Fruit fly (Drosophila melanogaster): ENCODE measurements around the gene CG17325.
A peak's percentile ranks its signal among the peaks of the same experiment; 100 is the strongest.

Gene CG17325

dm6 chr2L:18823243-18823803, 10.9 kb downstream of the CG17325 start, which contains the start of gene Ugt36D1:
Ugt36D1 (plus strand) TSS chr2L:18823548.
- TF ChIP-seq CG8478 (optimal IDR thresholded peaks at IDR 0.05) (no peak), CTCF (optimal IDR thresholded peaks at IDR 0.05) (no peak)

dm6 chr2L:18826496-18827008, 14.1 kb downstream of the CG17325 start, which contains the start of gene Ugt36E1:
Ugt36E1 (plus strand) TSS chr2L:18826770.
- TF ChIP-seq CTCF (optimal IDR thresholded peaks at IDR 0.05), result no peak
- TF ChIP-seq CG8478 (optimal IDR thresholded peaks at IDR 0.05), result no peak

- TF ChIP-seq CG8478 (optimal IDR thresholded peaks at IDR 0.05), result no peak
- TF ChIP-seq CTCF (optimal IDR thresholded peaks at IDR 0.05), result no peak
Measured at dm6 chr2L:18830587-18831528, 18.4 kb downstream of the CG17325 start, which contains the start of the genes CG17597 and ScpX. CG17597 (minus strand) TSS chr2L:18831153. ScpX (plus strand) TSS chr2L:18831229.

- TF ChIP-seq CG8478 (optimal IDR thresholded peaks at IDR 0.05) (no peak), CTCF (optimal IDR thresholded peaks at IDR 0.05) (no peak)
Measured at dm6 chr2L:18834525-18834924, 22.1 kb downstream of the CG17325 start.

- peak; percentile 99 for TF ChIP-seq CTCF (optimal IDR thresholded peaks at IDR 0.05)
- TF ChIP-seq CG8478 (optimal IDR thresholded peaks at IDR 0.05), result no peak
Measured at dm6 chr2L:18839143-18839872, 26.9 kb downstream of the CG17325 start, which contains the start of gene CG10600. CG10600 (minus strand) TSS chr2L:18839679.

dm6 chr2L:18841210-18841609, 28.8 kb downstream of the CG17325 start, which contains the start of gene CG31752:
CG31752 (minus strand) TSS chr2L:18841310.
- TF ChIP-seq CG8478 (optimal IDR thresholded peaks at IDR 0.05) (no peak), CTCF (optimal IDR thresholded peaks at IDR 0.05) (no peak)

dm6 chr2L:18843560-18843959, 31.1 kb downstream of the CG17325 start:
- TF ChIP-seq CTCF (optimal IDR thresholded peaks at IDR 0.05), result no peak
- TF ChIP-seq CG8478 (optimal IDR thresholded peaks at IDR 0.05), result no peak

- TF ChIP-seq CTCF (optimal IDR thresholded peaks at IDR 0.05) (no peak), CG8478 (optimal IDR thresholded peaks at IDR 0.05) (no peak)
Measured at dm6 chr2L:18844479-18844878, 32.0 kb downstream of the CG17325 start, which contains the start of gene CG33120. CG33120 (minus strand) TSS chr2L:18844579.

- TF ChIP-seq CG8478 (optimal IDR thresholded peaks at IDR 0.05) (no peak), CTCF (optimal IDR thresholded peaks at IDR 0.05) (no peak)
Measured at dm6 chr2L:18844917-18845509, 32.6 kb downstream of the CG17325 start, which contains the start of gene CG17321. CG17321 (plus strand) TSS chr2L:18845184.

- TF ChIP-seq CG8478 (optimal IDR thresholded peaks at IDR 0.05) (no peak), CTCF (optimal IDR thresholded peaks at IDR 0.05) (no peak)
Measured at dm6 chr2L:18846175-18846574, 33.7 kb downstream of the CG17325 start.

- TF ChIP-seq CG8478 (optimal IDR thresholded peaks at IDR 0.05) (no peak), CTCF (optimal IDR thresholded peaks at IDR 0.05) (no peak)
Measured at dm6 chr2L:18846843-18847242, 34.4 kb downstream of the CG17325 start.

- TF ChIP-seq CG8478 (optimal IDR thresholded peaks at IDR 0.05), result no peak
- TF ChIP-seq CTCF (optimal IDR thresholded peaks at IDR 0.05), result no peak
Measured at dm6 chr2L:18852249-18852648, 39.8 kb downstream of the CG17325 start.

dm6 chr2L:18857635-18858059, 45.2 kb downstream of the CG17325 start:
- TF ChIP-seq CG8478 (optimal IDR thresholded peaks at IDR 0.05), result no peak
- TF ChIP-seq CTCF (optimal IDR thresholded peaks at IDR 0.05), result no peak

Measured in S2 (cell line).